Fruit fly (Drosophila melanogaster) whole organism, embryonic: Measurements from ENCODE around the gene Tsf1.

ENCODE experiments used
- CG11695 ChIP-seq: fragments of 200-800 bp; sonication (Bioruptor generic); IDR thresholded peaks from 3 replicates; pipeline ENCODE4 v1.3.6; 2022; ENCODE audit warnings: missing biosample characterization, missing genetic modification characterization
- CG3163 ChIP-seq: fragments of 200-800 bp; sonication (Bioruptor generic); optimal IDR thresholded peaks from 3 replicates; lab custom pipeline; 2016; ENCODE audit warnings: missing biosample characterization, missing genetic modification characterization
- CG43689 ChIP-seq: fragments of 200-800 bp; sonication (Bioruptor generic); IDR thresholded peaks from 2 replicates; pipeline ENCODE4 v1.3.6; 2022; ENCODE audit warnings: missing biosample characterization, missing genetic modification characterization
- CG4424 ChIP-seq: fragments of 200-800 bp; sonication (Bioruptor generic); optimal IDR thresholded peaks from 3 replicates; lab custom pipeline; 2016; ENCODE audit warnings: missing biosample characterization, missing genetic modification characterization
- CG6765 ChIP-seq: fragments of 200-800 bp; sonication (Bioruptor generic); optimal IDR thresholded peaks from 3 replicates; lab custom pipeline; 2017; ENCODE audit warnings: missing biosample characterization, mild to moderate bottlenecking, missing genetic modification characterization
- Drgx ChIP-seq: fragments of 200-800 bp; sonication (Bioruptor generic); IDR thresholded peaks from 2 replicates; pipeline ENCODE4 v1.3.6; 2022; ENCODE audit warnings: missing biosample characterization, missing genetic modification characterization
- Ets65A ChIP-seq: fragments of 200-800 bp; sonication (Bioruptor generic); peaks from one replicate; lab custom pipeline; 2016; ENCODE audit warnings: missing biosample characterization, missing genetic modification characterization
- Lpt ChIP-seq: fragments of >200 bp; optimal IDR thresholded peaks from 2 replicates; lab custom pipeline; 2018; ENCODE audit warnings: missing biosample characterization, missing genetic modification characterization
- Med ChIP-seq: fragments of 200-800 bp; sonication (Bioruptor generic); peaks from one replicate; lab custom pipeline; 2016; ENCODE audit warnings: missing biosample characterization, missing genetic modification characterization, mild to moderate bottlenecking, inconsistent platforms, moderate library complexity
- NK7.1 ChIP-seq: fragments of 200-800 bp; sonication (Bioruptor generic); optimal IDR thresholded peaks from 3 replicates; lab custom pipeline; 2016; ENCODE audit warnings: missing biosample characterization, missing genetic modification characterization
- aop ChIP-seq: fragments of 200-800 bp; sonication (Bioruptor generic); IDR thresholded peaks from 2 replicates; pipeline ENCODE4 v1.3.6; 2022; ENCODE audit warnings: missing biosample characterization, missing genetic modification characterization
- ewg ChIP-seq: fragments of 200-800 bp; sonication (Bioruptor generic); optimal IDR thresholded peaks from 3 replicates; lab custom pipeline; 2017; ENCODE audit warnings: mild to moderate bottlenecking, missing biosample characterization, missing genetic modification reagents, missing genetic modification characterization
- gcm2 ChIP-seq: fragments of 200-800 bp; sonication (Bioruptor generic); optimal IDR thresholded peaks from 2 replicates; lab custom pipeline; 2016; ENCODE audit warnings: missing biosample characterization, missing genetic modification characterization
- gfzf ChIP-seq: fragments of 200-800 bp; sonication (Bioruptor generic); optimal IDR thresholded peaks from 2 replicates; lab custom pipeline; 2016; ENCODE audit warnings: missing biosample characterization, mild to moderate bottlenecking, missing genetic modification characterization, moderate library complexity
- pzg ChIP-seq: fragments of 200-800 bp; sonication (Bioruptor generic); optimal IDR thresholded peaks from 3 replicates; lab custom pipeline; 2018; ENCODE audit warnings: missing biosample characterization, mild to moderate bottlenecking, missing genetic modification characterization, moderate library complexity
- shn ChIP-seq: fragments of 200-800 bp; sonication (Bioruptor generic); optimal IDR thresholded peaks from 3 replicates; lab custom pipeline; 2016; ENCODE audit warnings: missing biosample characterization, missing genetic modification characterization
- vfl ChIP-seq: fragments of 200-800 bp; sonication (Bioruptor generic); optimal IDR thresholded peaks from 2 replicates; lab custom pipeline; 2016; ENCODE audit warnings: missing biosample characterization, missing genetic modification characterization

Tsf1 gene

dm6 chrX:18409938-18410337 is 23.1 kb downstream of the Tsf1 start, which contains the start of gene Nt5b (continued):
- no peak for TF ChIP-seq aop (GFP tag; lab: Robert Waterston, UW)

dm6 chrX:18415115-18415514 is 28.2 kb downstream of the Tsf1 start, which contains the start of gene CG15056:
Gene CG15056, plus strand, starts transcription at chrX:18415415.
- TF ChIP-seq pzg (GFP tag; lab: Kevin White, UChicago): no peak
- no peak for TF ChIP-seq NK7.1
- TF ChIP-seq, all 482 proteins: peak for 0

- 0 out of 2 replicates have a peak, but pooled peaks have one; percentile 37 for TF ChIP-seq Drgx (GFP tag; lab: Robert Waterston, UW)
- peak; percentile 89 for TF ChIP-seq Ets65A (GFP tag; lab: Kevin White, UChicago)
- no peak for TF ChIP-seq CG3163 (GFP tag; lab: Kevin White, UChicago)
- TF ChIP-seq gcm2 (GFP tag; lab: Kevin White, UChicago): no peak
- no peak for TF ChIP-seq ewg (GFP tag; lab: Kevin White, UChicago)
- TF ChIP-seq CG11695 (GFP tag; lab: Robert Waterston, UW): no peak
- TF ChIP-seq, all 482 proteins: peak for 2
These were observed 35.2 kb downstream of the Tsf1 start, which contains the start of gene CG42323 for dm6 chrX:18422112-18422511. Gene CG42323, plus strand, starts transcription at chrX:18422413.

dm6 chrX:18437190-18437589 is 50.3 kb downstream of the Tsf1 start, which contains the start of gene CG6290:
Gene CG6290, plus strand, starts transcription at chrX:18437490.
- TF ChIP-seq CG4424 (GFP tag; lab: Kevin White, UChicago): no peak
- no peak for TF ChIP-seq Lpt (GFP tag; lab: Kevin White, UChicago)
- no peak for TF ChIP-seq CG6765
- no peak for TF ChIP-seq vfl (GFP tag; lab: Kevin White, UChicago)
- TF ChIP-seq gfzf (GFP tag; lab: Kevin White, UChicago): no peak

dm6 chrX:18438568-18438967 is 51.7 kb downstream of the Tsf1 start, which contains the start of gene CG32551:
Gene CG32551, plus strand, starts transcription at chrX:18438868.
- TF ChIP-seq shn (GFP tag; lab: Kevin White, UChicago): no peak
- TF ChIP-seq, all 482 proteins: peak for 0

- TF ChIP-seq CG43689 (GFP tag; lab: Robert Waterston, UW) (no peak), Med (GFP tag; lab: Kevin White, UChicago) (no peak)
- TF ChIP-seq, all 482 proteins: peak for 0
These were observed 52.5 kb downstream of the Tsf1 start, which contains the start of gene CG43841 for dm6 chrX:18439367-18439766. Gene CG43841, plus strand, starts transcription at chrX:18439667.
